Worm (Caenorhabditis elegans): ENCODE data around the gene B0024.3.
A peak's percentile ranks its signal among the peaks of the same experiment; 100 is the strongest.

B0024.3 gene

ce11 chrV:10287260-10287659 lies at the start of gene B0024.3:
B0024.3 (plus strand) TSS chrV:10287560.
- TF ChIP-seq ceh-6 (GFP tag; optimal IDR thresholded peaks at IDR 0.05) (no peak), ceh-19 (GFP tag; optimal IDR thresholded peaks at IDR 0.05) (no peak), madf-2 (tag; optimal IDR thresholded peaks at IDR 0.05) (no peak), fkh-6 (tag; optimal IDR thresholded peaks at IDR 0.05) (no peak), sox-4 (tag; optimal IDR thresholded peaks at IDR 0.05) (no peak), Y22D7AL.16 (tag; optimal IDR thresholded peaks at IDR 0.05) (no peak), fax-1 (tag; optimal IDR thresholded peaks at IDR 0.05) (no peak), gmeb-2 (tag; optimal IDR thresholded peaks at IDR 0.05) (no peak), hlh-13 (GFP tag; optimal IDR thresholded peaks at IDR 0.05) (no peak), ceh-18 (tag; optimal IDR thresholded peaks at IDR 0.05) (no peak), ttx-3 (tag; optimal IDR thresholded peaks at IDR 0.05) (no peak), dve-1 (tag; optimal IDR thresholded peaks at IDR 0.05) (no peak), ztf-16 (tag; optimal IDR thresholded peaks at IDR 0.05) (no peak), unc-86 (tag; optimal IDR thresholded peaks at IDR 0.05) (no peak)

ce11 chrV:10237959-10238444 lies 49.4 kb upstream of the B0024.3 start:
- TF ChIP-seq ceh-14 (tag; optimal IDR thresholded peaks at IDR 0.05) = no peak
- TF ChIP-seq hlh-13 (GFP tag; optimal IDR thresholded peaks at IDR 0.05) = no peak
- TF ChIP-seq ceh-24 (tag; optimal IDR thresholded peaks at IDR 0.05) = no peak
- TF ChIP-seq ref-2 (tag; optimal IDR thresholded peaks at IDR 0.05) = no peak
- TF ChIP-seq nfya-1 (tag; optimal IDR thresholded peaks at IDR 0.05) = no peak
- TF ChIP-seq nhr-232 (tag; optimal IDR thresholded peaks at IDR 0.05) = no peak
- TF ChIP-seq ztf-16 (tag; optimal IDR thresholded peaks at IDR 0.05) = no peak
- TF ChIP-seq dve-1 (tag; optimal IDR thresholded peaks at IDR 0.05) = no peak

ce11 chrV:10238665-10239064 lies 48.7 kb upstream of the B0024.3 start, which contains the start of gene fubl-1:
fubl-1 (minus strand) TSS chrV:10238866.
- TF ChIP-seq ceh-2 (tag; optimal IDR thresholded peaks at IDR 0.05) (no peak), ceh-31 (tag; optimal IDR thresholded peaks at IDR 0.05) (peak; percentile 59), unc-55 (GFP tag; optimal IDR thresholded peaks at IDR 0.05) (peak; percentile 30), nhr-232 (tag; optimal IDR thresholded peaks at IDR 0.05) (no peak), tbx-2 (tag; optimal IDR thresholded peaks at IDR 0.05) (peak; percentile 26)

- TF ChIP-seq pha-4 (tag; optimal IDR thresholded peaks at IDR 0.05) = no peak
- TF ChIP-seq ceh-19 (GFP tag; optimal IDR thresholded peaks at IDR 0.05) = no peak
These were observed 47.5 kb upstream of the B0024.3 start, which contains the start of gene fipr-8 for ce11 chrV:10239861-10240260. fipr-8 (minus strand) TSS chrV:10239961.

- TF ChIP-seq pros-1 (tag; optimal IDR thresholded peaks at IDR 0.05) = no peak
- TF ChIP-seq C08G9.2 (tag; optimal IDR thresholded peaks at IDR 0.05) = no peak
- TF ChIP-seq hlh-6 (tag; optimal IDR thresholded peaks at IDR 0.05) = no peak
- TF ChIP-seq odd-2 (tag; optimal IDR thresholded peaks at IDR 0.05) = no peak
These were observed 46.1 kb upstream of the B0024.3 start, which contains the start of the genes C12D8.21 and col-148 for ce11 chrV:10241121-10241803. C12D8.21 (minus strand) TSS chrV:10241188. col-148 (plus strand) TSS chrV:10241753.

- TF ChIP-seq tbx-2 (tag; optimal IDR thresholded peaks at IDR 0.05) = no peak
- no peak for TF ChIP-seq ceh-34 (tag; optimal IDR thresholded peaks at IDR 0.05)
- TF ChIP-seq K02D7.2 (tag; optimal IDR thresholded peaks at IDR 0.05) = no peak
- no peak for TF ChIP-seq npax-4 (tag; optimal IDR thresholded peaks at IDR 0.05)
- TF ChIP-seq pqm-1 (tag; optimal IDR thresholded peaks at IDR 0.05) = no peak
- no peak for TF ChIP-seq ttx-3 (tag; optimal IDR thresholded peaks at IDR 0.05)
- no peak for TF ChIP-seq F13H6.1 (tag; optimal IDR thresholded peaks at IDR 0.05)
- no peak for TF ChIP-seq fkh-6 (tag; optimal IDR thresholded peaks at IDR 0.05)
- no peak for TF ChIP-seq pros-1 (tag; optimal IDR thresholded peaks at IDR 0.05)
- no peak for TF ChIP-seq hlh-13 (GFP tag; optimal IDR thresholded peaks at IDR 0.05)
- no peak for TF ChIP-seq unc-55 (GFP tag; optimal IDR thresholded peaks at IDR 0.05)
- no peak for TF ChIP-seq ceh-45 (GFP tag; IDR thresholded peaks at IDR 0.05)
- no peak for TF ChIP-seq eyg-1 (tag; optimal IDR thresholded peaks at IDR 0.05)
- TF ChIP-seq pha-2 (tag; optimal IDR thresholded peaks at IDR 0.05) = no peak
These were observed 44.3 kb upstream of the B0024.3 start, which contains the start of gene C12D8.9 for ce11 chrV:10243105-10243504. C12D8.9 (minus strand) TSS chrV:10243205.

Data from whole organism, late embryonic.